Worm (Caenorhabditis elegans) whole organism, L3 larva: ENCODE measurements around the gene srx-21.
A peak's percentile ranks its signal among the peaks of the same experiment; 100 is the strongest.

ENCODE experiments used
- R02D3.7 ChIP-seq: fragments of 150-350 bp; optimal IDR thresholded peaks from 2 replicates; lab custom pipeline; 2014; ENCODE audit warnings: missing biosample characterization, missing genetic modification characterization
- ama-1 ChIP-seq: fragments of 150-350 bp; optimal IDR thresholded peaks from 2 replicates; lab custom pipeline; 2018
- ceh-16 ChIP-seq: sonication (generic microtip); optimal IDR thresholded peaks from 2 replicates; lab custom pipeline; 2017; ENCODE audit warnings: missing biosample characterization, missing genetic modification characterization
- ceh-28 ChIP-seq: fragments of 150-350 bp; optimal IDR thresholded peaks from 2 replicates; lab custom pipeline; 2014; ENCODE audit warnings: missing biosample characterization, missing genetic modification reagents, missing genetic modification characterization
- ceh-82 ChIP-seq: fragments of 150-350 bp; optimal IDR thresholded peaks from 2 replicates; lab custom pipeline; 2014; ENCODE audit warnings: missing biosample characterization, missing genetic modification characterization
- ceh-9 ChIP-seq: sonication (generic microtip); optimal IDR thresholded peaks from 2 replicates; lab custom pipeline; 2018; ENCODE audit warnings: missing biosample characterization, missing genetic modification characterization
- egl-27 ChIP-seq: sonication (generic microtip); optimal IDR thresholded peaks from 4 replicates; lab custom pipeline; 2017; ENCODE audit warnings: missing biosample characterization, missing genetic modification reagents, missing genetic modification characterization
- egl-5 ChIP-seq: fragments of 150-350 bp; optimal IDR thresholded peaks from 2 replicates; lab custom pipeline; 2017; ENCODE audit warnings: missing biosample characterization, missing genetic modification reagents, missing genetic modification characterization, inconsistent platforms
- elt-1 ChIP-seq: fragments of 150-350 bp; optimal IDR thresholded peaks from 2 replicates; lab custom pipeline; 2014; ENCODE audit warnings: missing biosample characterization, missing genetic modification characterization
- elt-2 ChIP-seq: sonication (generic microtip); optimal IDR thresholded peaks from 2 replicates; lab custom pipeline; 2016; ENCODE audit warnings: missing genetic modification reagents, mild to moderate bottlenecking, missing genetic modification characterization, missing compliant biosample characterization
- elt-3 ChIP-seq, 3 experiments: fragments of 150-350 bp in 1 of 3; sonication (generic microtip) in 2 of 3; optimal IDR thresholded peaks; 2 replicates in 2 of 3; 4 replicates in 1 of 3; lab custom pipeline; 2014 to 2017; ENCODE audit warnings: missing biosample characterization in 3 of 3, missing genetic modification characterization in 3 of 3
- eor-1 ChIP-seq, 2 experiments: fragments of 150-350 bp; optimal IDR thresholded peaks; 2 replicates each; lab custom pipeline; 2014 to 2018; ENCODE audit warnings: missing biosample characterization in 2 of 2, missing genetic modification characterization in 2 of 2
- fkh-10 ChIP-seq: sonication (generic microtip); optimal IDR thresholded peaks from 2 replicates; lab custom pipeline; 2017; ENCODE audit warnings: missing biosample characterization, missing genetic modification reagents, missing genetic modification characterization
- fkh-2 ChIP-seq: fragments of 150-350 bp; optimal IDR thresholded peaks from 2 replicates; lab custom pipeline; 2014; ENCODE audit warnings: missing biosample characterization, missing genetic modification reagents, missing genetic modification characterization
- fos-1 ChIP-seq: fragments of 150-350 bp; optimal IDR thresholded peaks from 2 replicates; lab custom pipeline; 2014; ENCODE audit warnings: missing biosample characterization, missing genetic modification characterization
- hmg-11 ChIP-seq: sonication (generic microtip); optimal IDR thresholded peaks from 2 replicates; lab custom pipeline; 2016; ENCODE audit warnings: missing genetic modification characterization, missing compliant biosample characterization
- jun-1 ChIP-seq: fragments of 150-350 bp; optimal IDR thresholded peaks from 2 replicates; lab custom pipeline; 2014; ENCODE audit warnings: missing biosample characterization, missing genetic modification reagents, missing genetic modification characterization
- lin-39 ChIP-seq: fragments of 150-350 bp; optimal IDR thresholded peaks from 2 replicates; lab custom pipeline; 2018; ENCODE audit warnings: missing biosample characterization, missing genetic modification reagents, missing genetic modification characterization
- mdl-1 ChIP-seq: fragments of 150-350 bp; optimal IDR thresholded peaks from 2 replicates; lab custom pipeline; 2014; ENCODE audit warnings: missing biosample characterization, missing genetic modification characterization
- nfya-1 ChIP-seq: sonication (generic microtip); optimal IDR thresholded peaks from 2 replicates; lab custom pipeline; 2017; ENCODE audit warnings: missing genetic modification characterization, mild to moderate bottlenecking, missing compliant biosample characterization, antibody characterized with exemption, moderate library complexity; ENCODE audit not compliant: insufficient read depth
- nhr-11 ChIP-seq: fragments of 150-350 bp; optimal IDR thresholded peaks from 2 replicates; lab custom pipeline; 2014; ENCODE audit warnings: missing biosample characterization, missing genetic modification characterization
- nhr-12 ChIP-seq: fragments of 150-350 bp; optimal IDR thresholded peaks from 2 replicates; lab custom pipeline; 2014; ENCODE audit warnings: missing biosample characterization, missing genetic modification characterization
- nhr-23 ChIP-seq: fragments of 150-350 bp; optimal IDR thresholded peaks from 2 replicates; lab custom pipeline; 2014; ENCODE audit warnings: missing biosample characterization, missing genetic modification reagents, missing genetic modification characterization
- nhr-237 ChIP-seq: fragments of 150-350 bp; optimal IDR thresholded peaks from 2 replicates; lab custom pipeline; 2014; ENCODE audit warnings: missing biosample characterization, missing genetic modification characterization
- nhr-25 ChIP-seq: sonication (generic microtip); optimal IDR thresholded peaks from 2 replicates; lab custom pipeline; 2017; ENCODE audit warnings: missing biosample characterization, missing genetic modification characterization
- nhr-28 ChIP-seq: fragments of 150-350 bp; optimal IDR thresholded peaks from 2 replicates; lab custom pipeline; 2014; ENCODE audit warnings: missing biosample characterization, missing genetic modification characterization
- nhr-43 ChIP-seq: sonication (generic microtip); optimal IDR thresholded peaks from 2 replicates; lab custom pipeline; 2016; ENCODE audit warnings: mild to moderate bottlenecking, missing genetic modification characterization, missing compliant biosample characterization; ENCODE audit not compliant: poor library complexity, severe bottlenecking
- nhr-67 ChIP-seq: fragments of 150-350 bp; optimal IDR thresholded peaks from 2 replicates; lab custom pipeline; 2014; ENCODE audit warnings: missing biosample characterization, missing genetic modification characterization
- pha-4 ChIP-seq: fragments of 150-350 bp; optimal IDR thresholded peaks from 2 replicates; lab custom pipeline; 2014; ENCODE audit warnings: missing biosample characterization, missing genetic modification reagents, missing genetic modification characterization
- sea-2 ChIP-seq: fragments of 150-350 bp; sonication (generic microtip); optimal IDR thresholded peaks from 4 replicates; lab custom pipeline; 2014; ENCODE audit warnings: missing biosample characterization, missing genetic modification reagents, missing genetic modification characterization
- skn-1 ChIP-seq: fragments of 150-350 bp; optimal IDR thresholded peaks from 2 replicates; lab custom pipeline; 2014; ENCODE audit warnings: missing biosample characterization, missing genetic modification characterization
- snpc-4 ChIP-seq: fragments of 150-350 bp; optimal IDR thresholded peaks from 2 replicates; lab custom pipeline; 2014; ENCODE audit warnings: missing biosample characterization, missing genetic modification characterization
- tbx-2 ChIP-seq: sonication (generic microtip); optimal IDR thresholded peaks from 2 replicates; lab custom pipeline; 2016; ENCODE audit warnings: mild to moderate bottlenecking, missing genetic modification characterization, missing compliant biosample characterization
- unc-62 ChIP-seq: fragments of 150-350 bp; sonication (generic microtip); optimal IDR thresholded peaks from 4 replicates; lab custom pipeline; 2014; ENCODE audit warnings: missing biosample characterization, missing genetic modification reagents, missing genetic modification characterization
- zag-1 ChIP-seq: fragments of 150-350 bp; optimal IDR thresholded peaks from 2 replicates; lab custom pipeline; 2014; ENCODE audit warnings: missing biosample characterization, missing genetic modification characterization
- ztf-11 ChIP-seq: fragments of 150-350 bp; optimal IDR thresholded peaks from 2 replicates; lab custom pipeline; 2014; ENCODE audit warnings: missing biosample characterization, missing genetic modification characterization
- ztf-4 ChIP-seq: fragments of 150-350 bp; optimal IDR thresholded peaks from 2 replicates; lab custom pipeline; 2014; ENCODE audit warnings: missing biosample characterization, missing genetic modification characterization

srx-21 gene

DNA sequence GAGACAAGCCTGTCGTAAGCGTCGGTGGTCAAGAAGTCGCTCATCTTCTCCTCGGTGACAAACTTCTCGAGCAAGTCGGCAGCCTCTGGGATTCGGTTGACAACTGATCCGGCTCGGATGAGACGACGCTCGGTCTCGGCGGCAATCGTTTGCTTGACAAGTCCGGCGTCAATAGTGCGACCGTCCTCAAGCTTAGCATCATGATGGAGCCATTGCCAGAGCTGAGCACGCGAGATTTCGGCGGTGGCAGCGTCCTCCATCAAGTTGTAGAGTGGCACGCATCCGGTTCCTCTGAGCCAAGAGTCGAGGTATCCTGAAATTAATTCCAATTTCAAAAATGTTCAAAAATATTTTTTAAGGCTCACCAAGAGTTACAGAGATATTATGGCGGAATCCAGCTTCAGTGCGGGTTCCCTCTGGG is 47.6 kb downstream of the srx-21 start:
- TF ChIP-seq elt-1 (tag; lab: Kevin White, UChicago) (no peak), nhr-23 (no peak), jun-1 (tag; lab: Kevin White, UChicago) (no peak), skn-1 (tag; lab: Kevin White, UChicago) (peak; percentile 8), ama-1 (lab: Kevin White, UChicago) (peak; percentile 97)

DNA sequence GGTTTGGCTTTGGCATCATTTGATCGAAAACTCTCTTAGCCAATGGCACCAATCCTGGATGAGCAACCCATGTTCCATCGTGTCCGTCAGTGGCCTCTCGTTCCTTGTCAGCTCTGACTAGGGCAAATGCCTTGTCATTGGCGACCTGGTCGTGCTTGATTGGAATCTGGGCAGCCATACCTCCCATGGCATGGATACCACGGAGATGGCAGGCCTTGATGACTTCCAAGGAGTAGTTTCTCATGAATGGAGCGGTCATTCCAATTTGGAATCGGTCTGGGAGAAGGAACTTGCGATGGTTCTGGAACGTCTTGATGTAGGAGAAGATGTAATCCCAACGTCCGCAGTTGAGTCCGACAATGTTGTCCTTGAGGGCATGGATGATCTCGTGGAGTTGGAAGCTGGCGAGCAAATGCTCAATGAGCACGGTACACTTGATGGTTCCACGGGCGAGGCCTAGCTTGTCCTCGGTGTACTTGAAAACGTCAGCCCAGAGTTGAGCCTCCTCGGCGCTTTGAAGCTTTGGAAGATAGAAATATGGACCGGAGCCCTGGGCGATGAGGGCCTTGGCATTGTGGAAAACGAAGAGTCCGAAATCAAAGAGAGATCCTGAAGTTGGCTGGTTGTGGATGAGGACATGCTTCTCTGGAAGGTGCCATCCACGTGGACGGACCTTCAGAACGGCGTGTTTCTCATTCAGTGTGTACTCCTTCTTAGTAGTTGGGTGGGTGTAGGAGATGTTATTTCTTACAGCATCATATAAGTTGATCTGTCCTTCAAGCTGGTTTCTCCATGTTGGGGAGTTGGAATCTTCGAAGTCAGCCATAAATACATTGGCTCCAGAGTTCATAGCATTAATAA is 48.3 kb downstream of the srx-21 start:
- TF ChIP-seq nhr-43 (peak; percentile 58), pha-4 (tag; lab: Kevin White, UChicago) (peak; percentile 27), elt-2 (tag; lab: Kevin White, UChicago) (no peak), fkh-2 (tag; lab: Kevin White, UChicago) (no peak), unc-62 (GFP tag; lab: Kevin White, UChicago) (no peak), ceh-28 (tag; lab: Kevin White, UChicago) (no peak), nhr-11 (tag; lab: Kevin White, UChicago) (no peak), nhr-67 (tag; lab: Kevin White, UChicago) (no peak), egl-5 (tag; lab: Kevin White, UChicago) (no peak), nhr-237 (tag; lab: Kevin White, UChicago) (no peak), sea-2 (GFP tag; lab: Kevin White, UChicago) (no peak), nhr-25 (peak; percentile 12), zag-1 (tag; lab: Kevin White, UChicago) (no peak), hmg-11 (tag; lab: Kevin White, UChicago) (no peak), ama-1 (lab: Kevin White, UChicago) (peak; percentile 92), ceh-16 (tag; lab: Kevin White, UChicago) (no peak), ceh-9 (no peak), tbx-2 (tag; lab: Kevin White, UChicago) (no peak), nhr-28 (tag; lab: Kevin White, UChicago) (no peak), fos-1 (tag; lab: Kevin White, UChicago) (no peak), eor-1 (tag; optimal IDR thresholded peaks at IDR 0.05; lab: Kevin White, UChicago) (no peak), ztf-11 (no peak), elt-3 (tag; optimal IDR thresholded peaks at IDR 0.05; lab: Kevin White, UChicago) (no peak), nhr-12 (tag; lab: Kevin White, UChicago) (no peak), mdl-1 (tag; lab: Kevin White, UChicago) (no peak), snpc-4 (tag; lab: Kevin White, UChicago) (no peak), lin-39 (tag; lab: Kevin White, UChicago) (peak; percentile 39), R02D3.7 (tag; lab: Kevin White, UChicago) (no peak), ztf-4 (tag; lab: Kevin White, UChicago) (no peak), nhr-23 (no peak), nfya-1 (tag; lab: Kevin White, UChicago) (no peak), fkh-10 (no peak), egl-27 (no peak)

DNA sequence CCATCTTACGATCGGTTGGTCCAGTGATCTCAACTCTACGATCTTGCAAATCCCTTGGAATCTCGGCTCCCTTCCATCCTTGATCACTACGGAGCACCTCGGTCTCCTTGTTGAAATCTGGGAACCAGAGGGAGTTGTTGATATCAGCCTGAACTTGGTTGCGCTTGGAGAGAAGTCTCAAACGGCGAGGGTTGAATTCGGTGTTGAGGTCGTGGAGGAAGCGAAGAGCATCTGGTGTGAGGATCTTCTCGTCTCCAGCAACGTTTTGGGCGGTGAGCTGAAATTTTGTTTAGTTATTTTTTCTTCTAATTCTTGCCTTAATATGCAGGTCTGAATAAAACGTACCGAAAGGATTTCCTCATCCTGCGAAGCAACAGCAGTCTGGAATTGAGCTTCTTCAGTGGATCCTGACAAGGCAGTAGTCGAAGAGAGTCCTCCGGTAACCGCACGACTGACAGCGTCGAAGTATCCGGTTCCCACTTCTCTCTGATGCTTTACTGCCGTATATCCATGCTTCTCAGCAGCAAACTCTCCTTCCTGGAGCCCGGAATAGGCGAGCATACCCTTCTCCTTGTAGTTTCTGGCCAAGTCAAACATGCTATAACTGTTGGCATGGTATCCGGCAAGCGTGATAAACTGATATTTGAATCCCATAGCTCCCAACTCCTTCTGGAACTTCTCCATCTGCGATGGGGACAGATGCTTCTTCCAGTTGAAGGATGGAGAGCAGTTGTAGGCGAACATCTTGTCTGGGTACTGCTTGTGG is 49.2 kb downstream of the srx-21 start:
- TF ChIP-seq nhr-25 (peak; percentile 2), ceh-82 (tag; lab: Kevin White, UChicago) (no peak), lin-39 (tag; lab: Kevin White, UChicago) (peak; percentile 38), nhr-23 (peak; percentile 5), jun-1 (tag; lab: Kevin White, UChicago) (no peak), pha-4 (tag; lab: Kevin White, UChicago) (no peak), nhr-43 (peak; percentile 24), zag-1 (tag; lab: Kevin White, UChicago) (no peak), sea-2 (GFP tag; lab: Kevin White, UChicago) (no peak), ama-1 (lab: Kevin White, UChicago) (peak; percentile 82), nfya-1 (tag; lab: Kevin White, UChicago) (peak; percentile 18), elt-3 (tag; optimal IDR thresholded peaks at IDR 0.05; lab: Kevin White, UChicago) (peak in 1 of 3 experiments; percentile 53), snpc-4 (tag; lab: Kevin White, UChicago) (no peak)
